Fruit fly (Drosophila melanogaster) whole organism, embryonic: Measurements from ENCODE around the gene CG8837.

Source experiments
- Ada2b ChIP-seq: fragments of 200-800 bp; sonication (Bioruptor generic); IDR thresholded peaks from 2 replicates; pipeline ENCODE4 v1.3.6; 2022; ENCODE audit warnings: missing biosample characterization, missing genetic modification characterization
- Adf1 ChIP-seq: fragments of 200-800 bp; sonication (Bioruptor generic); IDR thresholded peaks from 2 replicates; pipeline ENCODE4 v1.3.6; 2022; ENCODE audit warnings: missing biosample characterization, missing genetic modification characterization
- B-H2 ChIP-seq: fragments of 200-800 bp; sonication (Bioruptor generic); optimal IDR thresholded peaks from 2 replicates; lab custom pipeline; 2018; ENCODE audit warnings: missing biosample characterization, mild to moderate bottlenecking, missing genetic modification characterization
- CG11247 ChIP-seq: fragments of 200-800 bp; sonication (Bioruptor generic); IDR thresholded peaks from 2 replicates; pipeline ENCODE4 v1.3.6; 2022; ENCODE audit warnings: missing biosample characterization, missing genetic modification characterization
- CG12219 ChIP-seq: fragments of 200-800 bp; sonication (Bioruptor generic); optimal IDR thresholded peaks from 3 replicates; lab custom pipeline; 2018; ENCODE audit warnings: missing biosample characterization, mild to moderate bottlenecking, missing genetic modification characterization
- CG13296 ChIP-seq: fragments of 200-800 bp; sonication (Bioruptor generic); optimal IDR thresholded peaks from 3 replicates; lab custom pipeline; 2018; ENCODE audit warnings: missing biosample characterization, mild to moderate bottlenecking, missing genetic modification characterization
- CG13424 ChIP-seq: fragments of 200-800 bp; sonication (Bioruptor generic); optimal IDR thresholded peaks from 2 replicates; lab custom pipeline; 2019; ENCODE audit warnings: missing biosample characterization, mild to moderate bottlenecking, missing genetic modification characterization, moderate library complexity
- CG15601 ChIP-seq: fragments of 200-800 bp; sonication (Bioruptor generic); optimal IDR thresholded peaks from 3 replicates; lab custom pipeline; 2019; ENCODE audit warnings: missing biosample characterization, mild to moderate bottlenecking, missing genetic modification characterization, moderate library complexity
- CG17328 ChIP-seq: fragments of 200-800 bp; sonication (Bioruptor generic); IDR thresholded peaks from 2 replicates; pipeline ENCODE4 v1.3.6; 2022; ENCODE audit warnings: missing biosample characterization, missing genetic modification characterization
- CG17829 ChIP-seq: fragments of 200-800 bp; optimal IDR thresholded peaks from 2 replicates; lab custom pipeline; 2019; ENCODE audit warnings: missing biosample characterization, mild to moderate bottlenecking, missing genetic modification characterization, moderate library complexity
- CG17912 ChIP-seq: fragments of 200-800 bp; sonication (Bioruptor generic); optimal IDR thresholded peaks from 2 replicates; lab custom pipeline; 2018; ENCODE audit warnings: missing biosample characterization, mild to moderate bottlenecking, missing genetic modification characterization
- CG1832 ChIP-seq: fragments of 200-800 bp; sonication (Bioruptor generic); optimal IDR thresholded peaks from 2 replicates; lab custom pipeline; 2017; ENCODE audit warnings: missing biosample characterization, mild to moderate bottlenecking, missing genetic modification characterization, inconsistent platforms
- CG18619 ChIP-seq: fragments of 200-800 bp; sonication (Bioruptor generic); optimal IDR thresholded peaks from 3 replicates; lab custom pipeline; 2017; ENCODE audit warnings: missing biosample characterization, mild to moderate bottlenecking, missing genetic modification characterization
- CG3163 ChIP-seq: fragments of 200-800 bp; sonication (Bioruptor generic); optimal IDR thresholded peaks from 3 replicates; lab custom pipeline; 2016; ENCODE audit warnings: missing biosample characterization, missing genetic modification characterization
- CG32772 ChIP-seq: fragments of 200-800 bp; sonication (Bioruptor generic); IDR thresholded peaks from 2 replicates; pipeline ENCODE4 v1.3.6; 2022; ENCODE audit warnings: missing biosample characterization, missing genetic modification characterization
- CG3407 ChIP-seq: fragments of 200-800 bp; sonication (Bioruptor generic); optimal IDR thresholded peaks from 2 replicates; lab custom pipeline; 2018; ENCODE audit warnings: missing biosample characterization, mild to moderate bottlenecking, missing genetic modification characterization
- CG3838 ChIP-seq: fragments of 200-800 bp; sonication (Bioruptor generic); optimal IDR thresholded peaks from 3 replicates; lab custom pipeline; 2016; ENCODE audit warnings: missing biosample characterization, missing genetic modification characterization
- CG5953 ChIP-seq: fragments of 200-800 bp; sonication (Bioruptor generic); IDR thresholded peaks from 2 replicates; pipeline ENCODE4 v1.3.6; 2022; ENCODE audit warnings: missing biosample characterization, missing genetic modification characterization
- CG6683 ChIP-seq: fragments of 200-800 bp; sonication (Bioruptor generic); optimal IDR thresholded peaks from 2 replicates; lab custom pipeline; 2017; ENCODE audit warnings: missing biosample characterization, mild to moderate bottlenecking, missing genetic modification characterization, missing genetic modification reagents
- CG8388 ChIP-seq: fragments of 200-800 bp; sonication (Bioruptor generic); optimal IDR thresholded peaks from 2 replicates; lab custom pipeline; 2019; ENCODE audit warnings: missing biosample characterization, mild to moderate bottlenecking, missing genetic modification characterization, moderate library complexity
- CG8765 ChIP-seq: fragments of 200-800 bp; sonication (Bioruptor generic); IDR thresholded peaks from 2 replicates; pipeline ENCODE4 v1.3.6; 2022; ENCODE audit warnings: missing biosample characterization, missing genetic modification characterization
- CTCF ChIP-seq: fragments of 200-800 bp; sonication (Bioruptor generic); optimal IDR thresholded peaks from 2 replicates; lab custom pipeline; 2017; ENCODE audit warnings: missing biosample characterization, mild to moderate bottlenecking, missing genetic modification characterization, moderate library complexity
- Chrac-16 ChIP-seq: fragments of 200-800 bp; sonication (Bioruptor generic); optimal IDR thresholded peaks from 3 replicates; lab custom pipeline; 2016; ENCODE audit warnings: missing biosample characterization, missing genetic modification characterization
- CkIIα-i1 ChIP-seq: fragments of 200-800 bp; sonication (Bioruptor generic); IDR thresholded peaks from 2 replicates; pipeline ENCODE4 v1.3.6; 2022; ENCODE audit warnings: missing biosample characterization, missing genetic modification characterization
- CrebB ChIP-seq: fragments of 200-800 bp; sonication (Bioruptor generic); optimal IDR thresholded peaks from 3 replicates; lab custom pipeline; 2018; ENCODE audit warnings: missing biosample characterization, mild to moderate bottlenecking, missing genetic modification characterization
- D19B ChIP-seq: fragments of 200-800 bp; sonication (Bioruptor generic); optimal IDR thresholded peaks from 2 replicates; lab custom pipeline; 2017; ENCODE audit warnings: missing biosample characterization, mild to moderate bottlenecking, missing genetic modification characterization
- Dip3 ChIP-seq: fragments of 200-800 bp; sonication (Bioruptor generic); optimal IDR thresholded peaks from 3 replicates; lab custom pipeline; 2016; ENCODE audit warnings: missing biosample characterization, missing genetic modification characterization
- HLH4C ChIP-seq: fragments of 200-800 bp; sonication (Bioruptor generic); IDR thresholded peaks from 3 replicates; pipeline ENCODE4 v1.3.6; 2022; ENCODE audit warnings: missing biosample characterization, missing genetic modification characterization; ENCODE audit not compliant: partially characterized antibody
- HmgZ ChIP-seq: fragments of 200-800 bp; sonication (Bioruptor generic); optimal IDR thresholded peaks from 2 replicates; lab custom pipeline; 2018; ENCODE audit warnings: missing biosample characterization, mild to moderate bottlenecking, missing genetic modification characterization
- Mad ChIP-seq: fragments of 200-800 bp; sonication (Bioruptor generic); optimal IDR thresholded peaks from 2 replicates; lab custom pipeline; 2016; ENCODE audit warnings: missing biosample characterization, missing genetic modification characterization
- Mes4 ChIP-seq: fragments of 200-800 bp; sonication (Bioruptor generic); optimal IDR thresholded peaks from 2 replicates; lab custom pipeline; 2016; ENCODE audit warnings: missing biosample characterization, missing genetic modification characterization
- Nf-YC ChIP-seq: fragments of 200-800 bp; optimal IDR thresholded peaks from 3 replicates; lab custom pipeline; 2019; ENCODE audit warnings: missing biosample characterization, mild to moderate bottlenecking, missing genetic modification characterization, moderate library complexity
- Sox100B ChIP-seq: fragments of 200-800 bp; sonication (Bioruptor generic); optimal IDR thresholded peaks from 3 replicates; lab custom pipeline; 2018; ENCODE audit warnings: missing biosample characterization, mild to moderate bottlenecking, missing genetic modification characterization
- Tbp ChIP-seq: fragments of >200 bp; optimal IDR thresholded peaks from 2 replicates; lab custom pipeline; 2018; ENCODE audit warnings: missing biosample characterization, missing genetic modification characterization
- bab2 ChIP-seq: fragments of 200-800 bp; sonication (Bioruptor generic); optimal IDR thresholded peaks from 2 replicates; lab custom pipeline; 2016; ENCODE audit warnings: missing biosample characterization, missing genetic modification characterization
- dati ChIP-seq: fragments of 200-800 bp; sonication (Bioruptor generic); IDR thresholded peaks from 2 replicates; pipeline ENCODE4 v1.3.6; 2022; ENCODE audit warnings: missing biosample characterization, missing genetic modification characterization
- dimm ChIP-seq: fragments of 200-800 bp; sonication (Bioruptor generic); IDR thresholded peaks from 2 replicates; pipeline ENCODE4 v1.3.6; 2022; ENCODE audit warnings: missing biosample characterization, missing genetic modification characterization
- eyg ChIP-seq: fragments of 200-800 bp; sonication (Bioruptor generic); optimal IDR thresholded peaks from 3 replicates; lab custom pipeline; 2016; ENCODE audit warnings: missing biosample characterization, missing genetic modification characterization
- fd64A ChIP-seq: fragments of 200-800 bp; sonication (Bioruptor generic); optimal IDR thresholded peaks from 3 replicates; lab custom pipeline; 2018; ENCODE audit warnings: missing biosample characterization, mild to moderate bottlenecking, missing genetic modification characterization
- gem ChIP-seq: fragments of 200-800 bp; sonication (Bioruptor generic); optimal IDR thresholded peaks from 2 replicates; lab custom pipeline; 2019; ENCODE audit warnings: missing biosample characterization, mild to moderate bottlenecking, missing genetic modification characterization, moderate library complexity
- lola ChIP-seq, 3 experiments: fragments of >200 bp in 2 of 3; fragments of 200-800 bp in 1 of 3; sonication (Bioruptor generic) in 1 of 3; optimal IDR thresholded peaks; 2 replicates each; lab custom pipeline; 2017 to 2019; ENCODE audit warnings: missing biosample characterization in 3 of 3, missing genetic modification characterization in 3 of 3, mild to moderate bottlenecking in 1 of 3, moderate library complexity in 1 of 3
- mirr ChIP-seq: fragments of 200-800 bp; sonication (Bioruptor generic); optimal IDR thresholded peaks from 3 replicates; lab custom pipeline; 2018; ENCODE audit warnings: missing biosample characterization, mild to moderate bottlenecking, missing genetic modification characterization
- peb ChIP-seq: fragments of 200-800 bp; sonication (Bioruptor generic); IDR thresholded peaks from 2 replicates; pipeline ENCODE4 v1.3.6; 2022; ENCODE audit warnings: missing biosample characterization, missing genetic modification characterization
- pho ChIP-seq: fragments of 200-800 bp; sonication (Bioruptor generic); optimal IDR thresholded peaks from 2 replicates; lab custom pipeline; 2016; ENCODE audit warnings: missing biosample characterization, missing genetic modification characterization
- prd ChIP-seq, 3 experiments: fragments of >200 bp in 2 of 3; fragments of 200-800 bp in 1 of 3; sonication (Bioruptor generic) in 1 of 3; optimal IDR thresholded peaks in 2 of 3; IDR thresholded peaks in 1 of 3; 2 replicates in 2 of 3; 3 replicates in 1 of 3; pipeline versions ENCODE4 v1.3.6 to Lab custom; 2017 to 2022; ENCODE audit warnings: missing biosample characterization in 1 of 3, missing genetic modification characterization in 1 of 3
- pum ChIP-seq: fragments of 200-800 bp; sonication (Bioruptor generic); optimal IDR thresholded peaks from 2 replicates; lab custom pipeline; 2016; ENCODE audit warnings: missing biosample characterization, missing genetic modification characterization
- scrt ChIP-seq: fragments of 200-800 bp; sonication (Bioruptor generic); optimal IDR thresholded peaks from 2 replicates; lab custom pipeline; 2018; ENCODE audit warnings: missing biosample characterization, mild to moderate bottlenecking, missing genetic modification characterization, moderate library complexity
- tap ChIP-seq: fragments of 200-800 bp; optimal IDR thresholded peaks from 3 replicates; lab custom pipeline; 2019; ENCODE audit warnings: missing biosample characterization, mild to moderate bottlenecking, missing genetic modification characterization, moderate library complexity
- unpg ChIP-seq: fragments of 200-800 bp; sonication (Bioruptor generic); optimal IDR thresholded peaks from 3 replicates; lab custom pipeline; 2018; ENCODE audit warnings: missing biosample characterization, mild to moderate bottlenecking, missing genetic modification characterization, moderate library complexity

Gene CG8837

DNA sequence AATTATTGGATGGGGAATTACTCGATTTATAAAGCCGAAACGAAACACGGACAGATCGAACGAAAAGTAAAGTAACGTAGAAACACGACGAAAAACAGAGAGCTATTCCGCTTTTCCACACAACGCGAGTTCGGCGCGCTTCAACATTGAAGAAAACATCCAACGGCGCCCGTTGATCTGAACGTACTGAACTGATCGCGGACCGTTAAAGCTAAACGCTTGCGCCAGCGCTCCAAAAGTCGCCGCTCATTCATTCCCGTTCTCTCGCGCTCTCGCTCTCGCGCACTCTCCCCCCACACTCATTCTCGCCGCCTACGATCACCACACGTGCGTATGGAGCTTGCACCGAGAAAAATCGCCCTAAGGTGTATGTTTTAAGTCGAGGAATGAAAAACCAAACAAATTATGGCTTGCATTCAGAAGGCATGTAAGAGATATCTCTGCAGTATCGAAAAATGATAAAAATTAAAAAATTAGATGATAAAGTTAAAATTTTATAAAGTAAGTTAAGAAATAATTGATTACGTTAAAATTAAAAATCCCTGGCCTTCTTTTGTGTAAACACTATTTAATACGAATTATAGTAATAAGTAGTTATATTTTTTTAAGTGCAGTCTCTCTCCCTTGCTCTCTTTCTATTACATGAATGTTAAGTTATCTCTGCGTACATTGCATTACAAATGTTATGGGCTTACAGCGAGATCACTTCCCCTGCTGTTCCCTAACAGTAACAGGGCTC lies 34.8 kb downstream of the CG8837 start, which contains the start of gene E23 (continued):
- TF ChIP-seq CkIIα-i1 (0 out of 2 replicates have a peak, but pooled peaks have one; percentile 54), CG12219 (GFP tag; lab: Kevin White, UChicago) (peak; percentile 96), CG17328 (GFP tag; lab: Robert Waterston, UW) (peak; percentile 97), CG3163 (GFP tag; lab: Kevin White, UChicago) (peak; percentile 82), fd64A (GFP tag; lab: Kevin White, UChicago) (peak; percentile 92), dati (peak; percentile 49; the same call in 1 of the 2 replicates), bab2 (peak; percentile 93), pum (GFP tag; lab: Kevin White, UChicago) (peak; percentile 92), peb (GFP tag; lab: Robert Waterston, UW) (peak; percentile 97), CG11247 (GFP tag; lab: Robert Waterston, UW) (peak; percentile 96), gem (tag; lab: Kevin White, UChicago) (peak; percentile 100), CG32772 (GFP tag; lab: Robert Waterston, UW) (peak; percentile 97), CG5953 (peak; percentile 95), CG6683 (peak; percentile 97), CG3838 (GFP tag; lab: Kevin White, UChicago) (peak; percentile 95), CG3407 (GFP tag; lab: Kevin White, UChicago) (peak; percentile 98), Nf-YC (tag; lab: Kevin White, UChicago) (peak; percentile 93), CG18619 (GFP tag; lab: Kevin White, UChicago) (peak; percentile 99), Sox100B (GFP tag; lab: Kevin White, UChicago) (peak; percentile 100), CG17912 (GFP tag; lab: Kevin White, UChicago) (peak; percentile 97), eyg (GFP tag; lab: Kevin White, UChicago) (peak; percentile 86), pho (GFP tag; lab: Kevin White, UChicago) (peak; percentile 96), D19B (GFP tag; lab: Kevin White, UChicago) (peak; percentile 92), Tbp (GFP tag; lab: Kevin White, UChicago) (no peak), CG13296 (GFP tag; lab: Kevin White, UChicago) (peak; percentile 98), HLH4C (GFP tag; lab: Robert Waterston, UW) (no peak), lola (GFP tag; optimal IDR thresholded peaks at IDR 0.05; lab: Kevin White, UChicago) (peak in 1 of 3 experiments; percentile 100), mirr (GFP tag; lab: Kevin White, UChicago) (peak; percentile 90), dimm (GFP tag; lab: Robert Waterston, UW) (peak; percentile 93), B-H2 (GFP tag; lab: Kevin White, UChicago) (peak; percentile 95), prd (optimal IDR thresholded peaks at IDR 0.05; lab: Kevin White, UChicago) (no peak), prd (GFP tag; IDR thresholded peaks at IDR 0.05; lab: Robert Waterston, UW) (peak; percentile 98), scrt (peak; percentile 96), CG8765 (peak; percentile 89), CG1832 (GFP tag; lab: Kevin White, UChicago) (no peak), CG13424 (tag; lab: Kevin White, UChicago) (peak; percentile 99), CG8388 (GFP tag; lab: Kevin White, UChicago) (peak; percentile 99), Mes4 (GFP tag; lab: Kevin White, UChicago) (peak; percentile 91), Chrac-16 (GFP tag; lab: Kevin White, UChicago) (peak; percentile 98), Ada2b (peak; percentile 97), HmgZ (tag; lab: Kevin White, UChicago) (peak; percentile 98), CrebB (tag; lab: Kevin White, UChicago) (peak; percentile 97), Mad (GFP tag; lab: Kevin White, UChicago) (peak; percentile 98), CG15601 (tag; lab: Kevin White, UChicago) (peak; percentile 99), unpg (GFP tag; lab: Kevin White, UChicago) (peak; percentile 99), CTCF (GFP tag; lab: Kevin White, UChicago) (peak; percentile 74), Adf1 (GFP tag; lab: Robert Waterston, UW) (peak; percentile 86), CG17829 (tag; lab: Kevin White, UChicago) (peak; percentile 99), Dip3 (GFP tag; lab: Kevin White, UChicago) (peak; percentile 93), tap (peak; percentile 97)
